Worm (Caenorhabditis elegans) whole organism, midembryonic: ENCODE measurements around the gene C49C3.20.

Source experiments
- T22C8.4 ChIP-seq: fragments of 200-800 bp; sonication (Bioruptor generic); IDR thresholded peaks from 2 replicates; pipeline ENCODE4 v1.3.6; 2022; ENCODE audit warnings: missing genetic modification characterization, missing compliant biosample characterization
- flt-1 ChIP-seq: fragments of 200-800 bp; sonication (Bioruptor generic); IDR thresholded peaks from 2 replicates; pipeline ENCODE4 v1.3.6; 2022; ENCODE audit warnings: missing genetic modification characterization, missing compliant biosample characterization
- med-1 ChIP-seq: sonication (generic microtip); optimal IDR thresholded peaks from 2 replicates; lab custom pipeline; 2017; ENCODE audit warnings: missing genetic modification characterization, mild to moderate bottlenecking, missing compliant biosample characterization, antibody characterized with exemption, missing genetic modification reagents; ENCODE audit not compliant: insufficient read depth
- tab-1 ChIP-seq: fragments of 200-800 bp; sonication (Bioruptor generic); IDR thresholded peaks from 2 replicates; pipeline ENCODE4 v1.3.6; 2022; ENCODE audit warnings: missing genetic modification characterization, missing compliant biosample characterization

DNA sequence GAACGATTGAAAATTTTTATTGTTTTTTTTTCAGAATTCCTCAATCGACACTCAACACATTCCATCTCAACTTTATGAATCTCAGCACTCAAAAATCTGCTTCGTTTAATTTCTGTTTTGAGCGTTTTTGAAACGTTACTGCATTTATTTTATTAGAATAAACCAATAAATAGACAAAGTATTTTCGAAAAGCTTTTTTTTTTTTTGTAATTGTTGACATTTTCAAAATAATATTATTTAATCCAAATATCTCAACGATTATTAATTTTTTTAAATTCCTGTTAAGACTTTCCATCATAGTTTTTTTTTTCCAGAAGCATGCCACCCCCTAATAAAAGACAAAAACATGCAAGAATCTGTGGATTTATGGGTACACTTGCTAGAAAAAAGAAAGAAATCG, 16.0 kb upstream of the C49C3.20 start, which contains the start of gene C49C3.7:
- TF ChIP-seq flt-1 (GFP tag; lab: Robert Waterston, UW) (no peak), T22C8.4 (GFP tag; lab: Robert Waterston, UW) (no peak), tab-1 (no peak), med-1 (GFP tag; lab: Kevin White, UChicago) (no peak)
